Fruit fly (Drosophila melanogaster) whole organism, prepupa: Measurements from ENCODE around the gene CG6431.

Experiments used
- Blimp-1 ChIP-seq: fragments of 200-800 bp; sonication (Bioruptor generic); optimal IDR thresholded peaks from 3 replicates; lab custom pipeline; 2017; ENCODE audit warnings: missing biosample characterization, missing genetic modification characterization, mild to moderate bottlenecking, moderate library complexity, missing genetic modification reagents
- CG10631 ChIP-seq: fragments of 200-800 bp; sonication (Bioruptor generic); optimal IDR thresholded peaks from 2 replicates; lab custom pipeline; 2016; ENCODE audit warnings: missing biosample characterization, missing genetic modification characterization
- CG10669 ChIP-seq: fragments of 200-800 bp; sonication (Bioruptor generic); optimal IDR thresholded peaks from 3 replicates; lab custom pipeline; 2018; ENCODE audit warnings: missing biosample characterization, mild to moderate bottlenecking, missing genetic modification characterization, moderate library complexity
- CG15336 ChIP-seq: fragments of 200-800 bp; sonication (Bioruptor generic); IDR thresholded peaks from 2 replicates; pipeline ENCODE4 v1.3.6; 2022; ENCODE audit warnings: missing biosample characterization, missing genetic modification characterization
- CG1621 ChIP-seq: fragments of 200-800 bp; sonication (Bioruptor generic); optimal IDR thresholded peaks from 3 replicates; lab custom pipeline; 2018; ENCODE audit warnings: missing biosample characterization, mild to moderate bottlenecking, missing genetic modification characterization
- CG16779 ChIP-seq: fragments of 200-800 bp; sonication (Bioruptor generic); optimal IDR thresholded peaks from 3 replicates; lab custom pipeline; 2017; ENCODE audit warnings: missing biosample characterization, mild to moderate bottlenecking, missing genetic modification characterization
- CG3032 ChIP-seq: fragments of 200-800 bp; optimal IDR thresholded peaks from 2 replicates; lab custom pipeline; 2019; ENCODE audit warnings: missing biosample characterization, mild to moderate bottlenecking, missing genetic modification characterization, moderate library complexity
- CG32006 ChIP-seq: fragments of 200-800 bp; sonication (Bioruptor generic); optimal IDR thresholded peaks from 3 replicates; lab custom pipeline; 2017; ENCODE audit warnings: missing biosample characterization, mild to moderate bottlenecking, missing genetic modification characterization
- CG34406 ChIP-seq: fragments of 200-800 bp; sonication (Bioruptor generic); optimal IDR thresholded peaks from 3 replicates; lab custom pipeline; 2016; ENCODE audit warnings: missing biosample characterization, missing genetic modification characterization
- CG4318 ChIP-seq: fragments of 200-800 bp; sonication (Bioruptor generic); optimal IDR thresholded peaks from 3 replicates; lab custom pipeline; 2017; ENCODE audit warnings: missing biosample characterization, mild to moderate bottlenecking, missing genetic modification characterization
- CG6163 ChIP-seq: fragments of 200-800 bp; sonication (Bioruptor generic); IDR thresholded peaks from 3 replicates; pipeline ENCODE4 v1.3.6; 2022; ENCODE audit warnings: missing biosample characterization, missing genetic modification characterization
- CG6792 ChIP-seq: fragments of 200-800 bp; sonication (Bioruptor generic); optimal IDR thresholded peaks from 3 replicates; lab custom pipeline; 2016; ENCODE audit warnings: missing biosample characterization, missing genetic modification characterization
- CG6808 ChIP-seq: fragments of 200-800 bp; sonication (Bioruptor generic); optimal IDR thresholded peaks from 3 replicates; lab custom pipeline; 2017; ENCODE audit warnings: missing biosample characterization, missing genetic modification characterization, mild to moderate bottlenecking, moderate library complexity, missing genetic modification reagents
- CG6854 ChIP-seq: fragments of 200-800 bp; sonication (Bioruptor generic); optimal IDR thresholded peaks from 2 replicates; lab custom pipeline; 2017; ENCODE audit warnings: missing biosample characterization, mild to moderate bottlenecking, missing genetic modification characterization
- CG8319 ChIP-seq: fragments of 200-800 bp; sonication (Bioruptor generic); optimal IDR thresholded peaks from 3 replicates; lab custom pipeline; 2016; ENCODE audit warnings: missing biosample characterization, missing genetic modification characterization
- CG8632 ChIP-seq: fragments of 200-800 bp; sonication (Bioruptor generic); optimal IDR thresholded peaks from 3 replicates; lab custom pipeline; 2016; ENCODE audit warnings: missing biosample characterization, missing genetic modification characterization
- CG9139 ChIP-seq: fragments of 200-800 bp; sonication (Bioruptor generic); optimal IDR thresholded peaks from 3 replicates; lab custom pipeline; 2017; ENCODE audit warnings: missing biosample characterization, mild to moderate bottlenecking, missing genetic modification characterization
- Eip78C ChIP-seq: fragments of 200-800 bp; sonication (Bioruptor generic); peaks from one replicate; lab custom pipeline; 2016; ENCODE audit warnings: missing biosample characterization, missing genetic modification characterization
- Eip93F ChIP-seq: fragments of 200-800 bp; sonication (Bioruptor generic); optimal IDR thresholded peaks from 2 replicates; lab custom pipeline; 2016; ENCODE audit warnings: missing biosample characterization, mild to moderate bottlenecking, missing genetic modification characterization
- Ets21C ChIP-seq: fragments of 200-800 bp; sonication (Bioruptor generic); optimal IDR thresholded peaks from 3 replicates; lab custom pipeline; 2016; ENCODE audit warnings: missing biosample characterization, missing genetic modification characterization
- Ets96B ChIP-seq: fragments of 200-800 bp; optimal IDR thresholded peaks from 2 replicates; lab custom pipeline; 2019; ENCODE audit warnings: missing biosample characterization, mild to moderate bottlenecking, missing genetic modification characterization, moderate library complexity
- Hr38 ChIP-seq: sonication (Bioruptor generic); optimal IDR thresholded peaks from 2 replicates; lab custom pipeline; 2016; ENCODE audit warnings: missing biosample characterization, missing genetic modification characterization
- Hr39 ChIP-seq: fragments of 200-800 bp; sonication (Bioruptor generic); optimal IDR thresholded peaks from 2 replicates; lab custom pipeline; 2016; ENCODE audit warnings: missing biosample characterization, missing genetic modification characterization
- OdsH ChIP-seq: fragments of 200-800 bp; sonication (Bioruptor generic); optimal IDR thresholded peaks from 3 replicates; lab custom pipeline; 2016; ENCODE audit warnings: missing biosample characterization, missing genetic modification characterization
- Sox102F ChIP-seq: fragments of 200-800 bp; sonication (Bioruptor generic); optimal IDR thresholded peaks from 2 replicates; lab custom pipeline; 2016; ENCODE audit warnings: missing biosample characterization, mild to moderate bottlenecking, missing genetic modification characterization
- Sox14 ChIP-seq: fragments of 200-800 bp; sonication (Bioruptor generic); optimal IDR thresholded peaks from 3 replicates; lab custom pipeline; 2016; ENCODE audit warnings: missing biosample characterization, missing genetic modification characterization
- Sox15 ChIP-seq: fragments of 200-800 bp; sonication (Bioruptor generic); optimal IDR thresholded peaks from 3 replicates; lab custom pipeline; 2016; ENCODE audit warnings: missing biosample characterization, missing genetic modification characterization
- acj6 ChIP-seq: fragments of 200-800 bp; sonication (Bioruptor generic); optimal IDR thresholded peaks from 3 replicates; lab custom pipeline; 2016; ENCODE audit warnings: missing biosample characterization, missing genetic modification characterization
- dac ChIP-seq: fragments of 200-800 bp; sonication (Bioruptor generic); optimal IDR thresholded peaks from 2 replicates; lab custom pipeline; 2017; ENCODE audit warnings: missing biosample characterization, mild to moderate bottlenecking, missing genetic modification characterization
- dsx ChIP-seq: fragments of 200-800 bp; optimal IDR thresholded peaks from 3 replicates; lab custom pipeline; 2019; ENCODE audit warnings: missing biosample characterization, mild to moderate bottlenecking, missing genetic modification characterization, moderate library complexity; ENCODE audit not compliant: poor library complexity, severe bottlenecking
- eg ChIP-seq: fragments of 200-800 bp; sonication (Bioruptor generic); IDR thresholded peaks from 3 replicates; pipeline ENCODE4 v1.3.6; 2022; ENCODE audit warnings: missing biosample characterization, missing genetic modification characterization
- esn ChIP-seq: fragments of 200-800 bp; sonication (Bioruptor generic); optimal IDR thresholded peaks from 2 replicates; lab custom pipeline; 2016; ENCODE audit warnings: missing biosample characterization, mild to moderate bottlenecking, missing genetic modification characterization, moderate library complexity
- fd59A ChIP-seq: fragments of 200-800 bp; sonication (Bioruptor generic); optimal IDR thresholded peaks from 2 replicates; lab custom pipeline; 2017; ENCODE audit warnings: missing biosample characterization, mild to moderate bottlenecking, missing genetic modification characterization, missing genetic modification reagents
- lz ChIP-seq: fragments of 200-800 bp; sonication (Bioruptor generic); optimal IDR thresholded peaks from 3 replicates; lab custom pipeline; 2016; ENCODE audit warnings: missing biosample characterization, missing genetic modification characterization
- net ChIP-seq: fragments of 200-800 bp; sonication (Bioruptor generic); optimal IDR thresholded peaks from 3 replicates; lab custom pipeline; 2016; ENCODE audit warnings: missing biosample characterization, missing genetic modification characterization
- pdm3 ChIP-seq: fragments of 200-800 bp; sonication (Bioruptor generic); optimal IDR thresholded peaks from 3 replicates; lab custom pipeline; 2016; ENCODE audit warnings: missing biosample characterization, missing genetic modification characterization
- spab ChIP-seq: fragments of 200-800 bp; sonication (Bioruptor generic); optimal IDR thresholded peaks from 2 replicates; lab custom pipeline; 2017; ENCODE audit warnings: missing biosample characterization, mild to moderate bottlenecking, missing genetic modification characterization, missing genetic modification reagents
- ss ChIP-seq, 2 experiments: fragments of 200-800 bp; sonication (Bioruptor generic); optimal IDR thresholded peaks; 2 replicates in 1 of 2; 3 replicates in 1 of 2; lab custom pipeline; 2017 to 2018; ENCODE audit warnings: mild to moderate bottlenecking in 2 of 2, missing biosample characterization in 2 of 2, missing genetic modification characterization in 2 of 2, moderate library complexity in 1 of 2
- svp ChIP-seq: fragments of 200-800 bp; sonication (Bioruptor generic); peaks from one replicate; lab custom pipeline; 2016; ENCODE audit warnings: missing biosample characterization, missing genetic modification characterization
- topi ChIP-seq: fragments of 200-800 bp; sonication (Bioruptor generic); optimal IDR thresholded peaks from 3 replicates; lab custom pipeline; 2016; ENCODE audit warnings: missing biosample characterization, missing genetic modification characterization
- vri ChIP-seq: fragments of 200-800 bp; sonication (Bioruptor generic); optimal IDR thresholded peaks from 3 replicates; lab custom pipeline; 2016; ENCODE audit warnings: missing biosample characterization, mild to moderate bottlenecking, missing genetic modification characterization

The CG6431 gene

dm6 chr2L:10689221-10690034, 34.6 kb upstream of the CG6431 start, which contains the start of gene CG7294:
TSS of gene CG7294 (minus strand) at chr2L:10689271.
- TF ChIP-seq Hr38 (GFP tag; lab: Kevin White, UChicago) = no peak
- TF ChIP-seq vri = no peak
- TF ChIP-seq, all 60 proteins: peak for 0

dm6 chr2L:10693018-10693417, 31.0 kb upstream of the CG6431 start:
- TF ChIP-seq vri (no peak), acj6 (GFP tag; lab: Kevin White, UChicago) (no peak), CG1621 (tag; lab: Kevin White, UChicago) (no peak), dac (GFP tag; lab: Kevin White, UChicago) (no peak), Eip93F (no peak), CG16779 (tag; lab: Kevin White, UChicago) (no peak), CG32006 (GFP tag; lab: Kevin White, UChicago) (no peak), CG3032 (tag; lab: Kevin White, UChicago) (no peak), fd59A (GFP tag; lab: Kevin White, UChicago) (no peak)

dm6 chr2L:10694053-10694618, 29.9 kb upstream of the CG6431 start, which contains the start of gene CG17108:
TSS of gene CG17108 (minus strand) at chr2L:10694103.
- TF ChIP-seq CG9139 (GFP tag; lab: Kevin White, UChicago) (peak; percentile 21), lz (no peak), dac (GFP tag; lab: Kevin White, UChicago) (no peak), Eip93F (no peak), svp (GFP tag; lab: Kevin White, UChicago) (peak; percentile 80), CG15336 (GFP tag; lab: Robert Waterston, UW) (no peak), CG8319 (GFP tag; lab: Kevin White, UChicago) (no peak), CG6854 (GFP tag; lab: Kevin White, UChicago) (no peak), Ets96B (tag; lab: Kevin White, UChicago) (peak; percentile 53), CG10631 (GFP tag; lab: Kevin White, UChicago) (no peak), Blimp-1 (GFP tag; lab: Kevin White, UChicago) (no peak), dsx (GFP tag; lab: Kevin White, UChicago) (peak; percentile 8), Eip78C (GFP tag; lab: Kevin White, UChicago) (peak; percentile 30), CG10669 (GFP tag; lab: Kevin White, UChicago) (no peak), CG6792 (no peak), CG8632 (GFP tag; lab: Kevin White, UChicago) (no peak), CG6808 (GFP tag; lab: Kevin White, UChicago) (peak; percentile 42), ss (GFP tag; optimal IDR thresholded peaks at IDR 0.05; lab: Kevin White, UChicago) (peak in 1 of 2 experiments; percentile 22), topi (GFP tag; lab: Kevin White, UChicago) (no peak)

- no peak for TF ChIP-seq Ets96B (tag; lab: Kevin White, UChicago)
- TF ChIP-seq eg (GFP tag; lab: Robert Waterston, UW) = 0 out of 3 replicates have a peak, but pooled peaks have one; percentile 13
- no peak for TF ChIP-seq CG6854 (GFP tag; lab: Kevin White, UChicago)
- TF ChIP-seq Eip78C (GFP tag; lab: Kevin White, UChicago) = peak; percentile 81
- no peak for TF ChIP-seq CG15336 (GFP tag; lab: Robert Waterston, UW)
- TF ChIP-seq svp (GFP tag; lab: Kevin White, UChicago) = peak; percentile 18
- TF ChIP-seq OdsH (GFP tag; lab: Kevin White, UChicago) = no peak
- TF ChIP-seq Ets21C (GFP tag; lab: Kevin White, UChicago) = no peak
- TF ChIP-seq Sox14 (GFP tag; lab: Kevin White, UChicago) = no peak
- TF ChIP-seq CG1621 (tag; lab: Kevin White, UChicago) = no peak
- no peak for TF ChIP-seq Sox15
- peak; percentile 27 for TF ChIP-seq CG32006 (GFP tag; lab: Kevin White, UChicago)
- TF ChIP-seq CG10631 (GFP tag; lab: Kevin White, UChicago) = no peak
- no peak for TF ChIP-seq pdm3 (GFP tag; lab: Kevin White, UChicago)
- TF ChIP-seq CG16779 (tag; lab: Kevin White, UChicago) = no peak
- TF ChIP-seq esn (GFP tag; lab: Kevin White, UChicago) = no peak
- no peak for TF ChIP-seq Sox102F (GFP tag; lab: Kevin White, UChicago)
- TF ChIP-seq CG4318 (GFP tag; lab: Kevin White, UChicago) = no peak
- TF ChIP-seq net (GFP tag; lab: Kevin White, UChicago) = no peak
- no peak for TF ChIP-seq dac (GFP tag; lab: Kevin White, UChicago)
- no peak for TF ChIP-seq CG6163 (GFP tag; lab: Robert Waterston, UW)
- no peak for TF ChIP-seq Hr39 (GFP tag; lab: Kevin White, UChicago)
- no peak for TF ChIP-seq Blimp-1 (GFP tag; lab: Kevin White, UChicago)
- no peak for TF ChIP-seq spab (GFP tag; lab: Kevin White, UChicago)
- TF ChIP-seq CG34406 (GFP tag; lab: Kevin White, UChicago) = no peak
These were observed 26.0 kb upstream of the CG6431 start, which contains the start of gene CG7300 for dm6 chr2L:10697992-10698391. TSS of gene CG7300 (minus strand) at chr2L:10698043.
